Fruit fly (Drosophila melanogaster): Measurements from ENCODE around the gene Veneno.

The Veneno gene

DNA sequence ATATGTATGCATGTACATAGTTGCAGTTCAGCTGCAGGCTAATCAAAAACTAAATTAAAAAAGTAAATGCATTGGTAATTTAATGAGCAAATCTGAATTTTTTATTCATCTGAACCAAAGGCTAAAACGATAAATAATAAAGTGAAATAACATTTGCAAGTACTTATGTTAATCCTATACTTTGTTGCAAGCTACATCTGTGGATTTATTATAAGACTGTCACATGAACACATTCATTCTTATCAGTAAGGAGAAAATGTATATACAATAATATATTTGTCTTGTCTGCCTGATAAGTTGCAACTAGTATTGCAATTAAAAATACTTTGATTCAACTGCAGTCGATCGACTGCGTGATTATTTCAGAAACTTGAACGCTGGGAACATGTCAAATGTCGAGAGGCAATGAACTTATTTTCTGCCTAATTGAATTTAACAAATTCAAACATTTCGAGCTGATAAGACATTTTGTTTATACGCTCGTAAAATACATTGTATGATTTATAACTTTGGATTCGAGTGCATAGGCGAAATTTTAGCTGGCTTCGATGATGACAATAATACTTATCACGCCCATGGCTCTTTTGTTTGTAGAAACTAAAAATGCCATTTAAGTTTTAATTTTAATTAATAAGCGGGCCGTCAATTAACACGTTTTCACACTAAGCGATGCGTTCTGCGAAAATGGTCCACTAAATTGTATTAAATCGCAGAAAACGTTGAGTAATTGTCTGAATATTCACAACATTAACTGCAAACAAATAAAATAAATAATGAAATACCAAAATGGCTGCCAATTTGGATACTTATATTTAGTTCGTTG is 34.2 kb downstream of the Veneno start:
- TF ChIP-seq cyc (GFP tag; optimal IDR thresholded peaks at IDR 0.05) (no peak), svp (GFP tag) (peak; percentile 62), CG3919 (GFP tag; optimal IDR thresholded peaks at IDR 0.05) (no peak), dsx (GFP tag; optimal IDR thresholded peaks at IDR 0.05; ENCODE audit: poor library complexity, severe bottlenecking) (peak; percentile 93)

DNA sequence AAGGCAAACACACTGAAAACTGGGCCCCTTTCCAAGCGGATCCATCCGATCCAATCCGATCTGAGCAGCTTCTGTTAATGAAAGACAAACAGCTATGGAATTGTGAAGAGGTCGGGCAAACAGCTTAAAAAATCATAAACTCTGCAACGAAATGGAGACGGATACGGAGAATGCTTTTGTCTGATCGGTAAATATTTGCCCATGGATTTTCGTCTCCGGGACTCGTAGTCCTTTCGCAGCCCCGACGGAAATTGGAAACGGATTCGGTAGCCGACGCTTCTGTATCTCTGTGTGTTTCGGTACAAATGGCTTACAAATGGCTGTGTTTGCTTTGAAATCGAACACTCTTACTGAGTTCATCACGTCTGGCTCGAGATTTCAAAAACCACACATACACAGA is 35.5 kb downstream of the Veneno start:
- peak; percentile 33 for TF ChIP-seq fkh (GFP tag; optimal IDR thresholded peaks at IDR 0.05)
- TF ChIP-seq CG32006 (GFP tag; optimal IDR thresholded peaks at IDR 0.05), result no peak
- no peak for TF ChIP-seq Eip75B (GFP tag; optimal IDR thresholded peaks at IDR 0.05)

DNA sequence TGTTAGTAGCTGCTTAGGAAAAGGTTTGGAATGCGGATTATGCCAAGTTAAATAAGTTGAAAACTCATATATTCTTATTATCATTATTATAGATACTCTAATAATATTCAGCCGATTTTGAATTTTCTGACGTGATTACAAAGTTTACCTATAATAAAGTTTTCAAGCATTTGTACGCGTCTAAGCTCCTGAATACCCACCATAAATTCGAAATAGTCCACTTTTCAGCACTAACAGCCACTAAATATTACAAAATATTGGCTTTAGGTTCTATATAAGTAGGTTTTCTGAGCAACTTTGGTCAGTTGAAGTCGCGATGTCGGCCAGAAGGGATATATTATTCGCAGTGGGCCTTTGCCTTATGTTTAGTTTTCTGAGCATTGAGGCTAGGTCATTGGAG is 38.3 kb downstream of the Veneno start, which contains the start of gene CG7443:
Gene CG7443 (plus strand): TSS at position 301 of the 400 bp plus-strand sequence.
- TF ChIP-seq CG4318 (GFP tag; optimal IDR thresholded peaks at IDR 0.05) (no peak), fd59A (GFP tag; optimal IDR thresholded peaks at IDR 0.05) (no peak), CG6792 (GFP tag; optimal IDR thresholded peaks at IDR 0.05) (no peak), CG11762 (GFP tag; optimal IDR thresholded peaks at IDR 0.05; ENCODE audit: insufficient read depth) (no peak), CG31627 (GFP tag; optimal IDR thresholded peaks at IDR 0.05) (no peak), CG10669 (GFP tag; optimal IDR thresholded peaks at IDR 0.05) (no peak), topi (GFP tag; optimal IDR thresholded peaks at IDR 0.05) (no peak), Sox15 (GFP tag; optimal IDR thresholded peaks at IDR 0.05) (no peak), OdsH (GFP tag; optimal IDR thresholded peaks at IDR 0.05) (no peak), dac (GFP tag; optimal IDR thresholded peaks at IDR 0.05) (no peak), ss (GFP tag; optimal IDR thresholded peaks at IDR 0.05) (no peak), CG10631 (GFP tag; optimal IDR thresholded peaks at IDR 0.05) (no peak), Lpt (GFP tag; optimal IDR thresholded peaks at IDR 0.05) (no peak)

DNA sequence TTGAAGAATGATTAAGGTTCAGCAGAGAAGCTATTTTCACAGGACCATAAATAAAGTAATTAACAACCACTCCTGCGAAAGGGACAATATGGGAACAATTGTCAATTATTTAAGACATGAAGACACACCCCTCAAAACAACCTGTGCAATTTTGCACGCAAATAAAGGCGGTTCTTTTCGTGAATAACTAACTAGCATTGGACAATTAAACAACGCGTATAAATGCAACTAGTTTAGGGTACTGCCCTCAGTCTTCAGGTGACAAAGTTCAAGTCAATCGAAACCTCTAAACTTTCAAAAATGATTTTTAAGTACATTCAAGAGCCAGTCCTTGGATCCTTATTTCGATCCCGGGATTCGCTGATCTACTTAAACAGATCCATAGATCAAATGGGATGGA is 40.9 kb downstream of the Veneno start, which contains the start of gene Or85a:
Gene Or85a (plus strand): TSS at position 301 of the 400 bp plus-strand sequence.
- TF ChIP-seq eg (GFP tag; IDR thresholded peaks at IDR 0.05) (no peak), salr (GFP tag; optimal IDR thresholded peaks at IDR 0.05) (no peak), CG11294 (GFP tag; IDR thresholded peaks at IDR 0.05) (no peak), Gug (GFP tag; IDR thresholded peaks at IDR 0.05) (no peak), CG1621 (tag; optimal IDR thresholded peaks at IDR 0.05) (no peak), CG11762 (GFP tag; optimal IDR thresholded peaks at IDR 0.05; ENCODE audit: insufficient read depth) (no peak), Lpt (GFP tag; optimal IDR thresholded peaks at IDR 0.05) (no peak), net (GFP tag; optimal IDR thresholded peaks at IDR 0.05) (no peak), pdm3 (GFP tag; optimal IDR thresholded peaks at IDR 0.05) (no peak), Hr4 (GFP tag; optimal IDR thresholded peaks at IDR 0.05) (no peak)

DNA sequence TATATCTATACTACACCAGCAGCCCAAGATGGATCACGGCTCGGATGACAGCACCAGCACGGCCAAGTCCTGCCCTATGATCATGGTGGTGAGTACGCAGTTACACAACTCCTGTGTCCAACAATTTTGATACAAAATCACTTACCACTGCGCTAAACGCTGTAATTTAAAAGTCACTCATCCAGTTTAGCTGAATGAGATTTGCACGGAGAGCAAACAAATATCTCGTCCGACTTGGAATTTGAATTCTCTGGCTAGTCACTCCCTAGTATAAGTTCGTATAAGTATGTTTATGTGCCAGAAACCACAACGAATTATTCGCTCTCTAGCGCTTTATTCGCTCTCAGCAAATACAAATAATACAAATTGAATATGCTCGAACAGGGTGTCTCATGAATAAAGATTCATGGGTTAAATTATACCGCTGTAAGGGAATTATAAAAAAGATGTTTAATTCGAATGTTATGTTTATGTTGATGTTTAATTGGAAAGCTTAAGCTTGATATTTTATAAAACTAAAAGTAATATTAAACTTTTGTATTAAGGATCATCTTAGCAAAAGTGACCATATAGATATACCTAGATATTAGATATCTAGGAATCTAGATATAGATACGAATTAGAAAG is 44.5 kb downstream of the Veneno start:
- no peak for TF ChIP-seq Gug (GFP tag; IDR thresholded peaks at IDR 0.05)
- peak; percentile 54; the same call in 2 of the 3 replicates for TF ChIP-seq CG6163 (GFP tag; IDR thresholded peaks at IDR 0.05)
- TF ChIP-seq CG6854 (GFP tag; optimal IDR thresholded peaks at IDR 0.05), result no peak
- no peak for TF ChIP-seq CG32006 (GFP tag; optimal IDR thresholded peaks at IDR 0.05)
- no peak for TF ChIP-seq CG6276 (GFP tag; optimal IDR thresholded peaks at IDR 0.05)
- no peak for TF ChIP-seq CG7368 (GFP tag; optimal IDR thresholded peaks at IDR 0.05)
- TF ChIP-seq fkh (GFP tag; optimal IDR thresholded peaks at IDR 0.05), result peak; percentile 47
- peak; percentile 51 for TF ChIP-seq Hr4 (GFP tag; optimal IDR thresholded peaks at IDR 0.05)
- TF ChIP-seq Hr38 (GFP tag; optimal IDR thresholded peaks at IDR 0.05), result no peak
- TF ChIP-seq net (GFP tag; optimal IDR thresholded peaks at IDR 0.05), result peak; percentile 20
- peak; percentile 71 for TF ChIP-seq eg (GFP tag; IDR thresholded peaks at IDR 0.05)
- TF ChIP-seq CG11294 (GFP tag; IDR thresholded peaks at IDR 0.05), result no peak
- TF ChIP-seq CG15336 (GFP tag; IDR thresholded peaks at IDR 0.05), result peak; percentile 76
- TF ChIP-seq CG8119 (GFP tag; IDR thresholded peaks at IDR 0.05), result peak; percentile 66; the same call in 2 of the 3 replicates
